Worm (Caenorhabditis elegans) whole organism, early embryonic: ENCODE results near the gene C27A7.3.

Experiments used
- B0310.2 ChIP-seq: sonication (generic microtip); optimal IDR thresholded peaks from 2 replicates; lab custom pipeline; 2016; ENCODE audit warnings: mild to moderate bottlenecking, missing genetic modification characterization, missing compliant biosample characterization
- ama-1 ChIP-seq: fragments of 150-350 bp; optimal IDR thresholded peaks from 2 replicates; lab custom pipeline; 2014
- ceh-13 ChIP-seq: fragments of 200-800 bp; sonication (Bioruptor generic); optimal IDR thresholded peaks from 2 replicates; lab custom pipeline; 2018; ENCODE audit warnings: mild to moderate bottlenecking, missing genetic modification characterization, missing compliant biosample characterization
- ceh-36 ChIP-seq: sonication (generic microtip); optimal IDR thresholded peaks from 2 replicates; lab custom pipeline; 2016; ENCODE audit warnings: missing genetic modification characterization, inconsistent platforms, missing compliant biosample characterization
- ets-7 ChIP-seq: sonication (generic microtip); optimal IDR thresholded peaks from 2 replicates; lab custom pipeline; 2016; ENCODE audit warnings: missing genotype, missing genetic modification characterization, missing compliant biosample characterization
- flt-1 ChIP-seq: fragments of 200-800 bp; sonication (Bioruptor generic); IDR thresholded peaks from 2 replicates; pipeline ENCODE4 v1.3.6; 2022; ENCODE audit warnings: missing genetic modification characterization, missing compliant biosample characterization
- sea-1 ChIP-seq: fragments of 200-800 bp; sonication (Bioruptor generic); conservative IDR thresholded peaks from 2 replicates; pipeline ENCODE4 v1.3.6; 2022; ENCODE audit warnings: missing genetic modification characterization, missing compliant biosample characterization
- tbx-11 ChIP-seq: fragments of 200-800 bp; sonication (Bioruptor generic); IDR thresholded peaks from 2 replicates; pipeline ENCODE4 v1.3.6; 2022; ENCODE audit warnings: missing genetic modification characterization, missing compliant biosample characterization
- tra-4 ChIP-seq: sonication (generic microtip); optimal IDR thresholded peaks from 2 replicates; lab custom pipeline; 2017; ENCODE audit warnings: missing genetic modification characterization, missing compliant biosample characterization

- TF ChIP-seq tbx-11 (GFP tag; lab: Robert Waterston, UW) (no peak), ama-1 (lab: Kevin White, UChicago) (no peak), sea-1 (no peak), tra-4 (tag; lab: Kevin White, UChicago) (no peak), ceh-36 (tag; lab: Kevin White, UChicago) (no peak), flt-1 (GFP tag; lab: Robert Waterston, UW) (no peak), ets-7 (tag; lab: Kevin White, UChicago) (no peak), B0310.2 (tag; lab: Kevin White, UChicago) (no peak), ceh-13 (GFP tag; lab: Kevin White, UChicago) (no peak)
Observed at ce11 chrV:12161157-12161556, 20.4 kb downstream of the C27A7.3 start.
